Worm (Caenorhabditis elegans): ENCODE data around the gene oac-21.

The oac-21 gene

DNA sequence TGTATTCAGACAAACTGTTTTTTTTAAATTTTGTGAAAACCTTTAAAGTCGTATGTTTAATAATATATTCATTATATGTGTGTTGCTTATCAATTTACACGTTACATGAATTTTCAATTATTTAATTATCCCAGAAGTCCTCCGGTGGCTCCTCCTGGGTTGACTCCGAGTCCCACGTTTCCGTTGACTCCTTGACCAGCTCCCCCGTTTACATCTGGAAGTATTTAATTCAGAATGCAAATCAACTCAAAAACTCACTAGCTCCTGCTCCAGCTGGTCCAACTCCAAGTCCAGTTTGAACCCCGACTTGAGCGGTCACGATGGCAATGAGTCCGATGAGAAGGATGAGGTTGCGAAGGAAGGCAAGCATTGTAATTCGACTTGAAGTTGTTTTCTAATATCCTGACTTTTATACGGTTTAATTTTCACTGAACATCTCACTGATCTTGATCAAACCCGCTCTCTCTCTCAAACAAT, 5.0 kb downstream of the oac-21 start, which contains the start of gene F56D6.8:
TSS of gene F56D6.8 (minus strand) at position 427 of the 477 bp plus-strand sequence.
- TF ChIP-seq ztf-16 (tag; optimal IDR thresholded peaks at IDR 0.05) (no peak), unc-3 (GFP tag; conservative IDR thresholded peaks at IDR 0.05) (no peak), unc-3 (tag; optimal IDR thresholded peaks at IDR 0.05) (no peak), npax-4 (tag; optimal IDR thresholded peaks at IDR 0.05) (no peak), madf-2 (tag; optimal IDR thresholded peaks at IDR 0.05) (no peak), pag-3 (tag; optimal IDR thresholded peaks at IDR 0.05; ENCODE audit: borderline replicate concordance) (no peak), hlh-15 (tag; optimal IDR thresholded peaks at IDR 0.05) (no peak)

DNA sequence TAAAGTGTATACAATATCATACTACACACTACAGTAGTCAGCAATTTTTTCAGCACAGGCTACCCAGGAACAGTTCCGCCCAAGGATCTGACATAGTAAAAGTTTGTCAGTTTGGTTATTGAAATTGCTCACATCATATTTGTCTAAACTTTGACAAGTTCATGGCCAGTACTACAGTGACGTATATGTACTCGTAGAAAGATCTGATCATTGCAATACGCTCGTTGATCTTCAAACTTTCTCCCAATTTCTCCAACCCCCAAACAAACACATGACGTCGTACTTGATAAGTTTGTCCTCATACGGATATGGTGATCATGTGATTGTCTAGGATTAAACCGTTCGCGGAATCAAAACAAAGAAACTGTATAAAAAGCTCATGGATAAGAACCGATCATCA, 5.7 kb downstream of the oac-21 start, which contains the start of gene dct-8:
TSS of gene dct-8 (plus strand) at position 301 of the 400 bp plus-strand sequence.
- no peak for TF ChIP-seq ceh-14 (tag; optimal IDR thresholded peaks at IDR 0.05)
- TF ChIP-seq pros-1 (tag; optimal IDR thresholded peaks at IDR 0.05), result no peak
- no peak for TF ChIP-seq dmd-4 (tag; optimal IDR thresholded peaks at IDR 0.05; ENCODE audit: borderline replicate concordance)
- TF ChIP-seq hlh-15 (tag; optimal IDR thresholded peaks at IDR 0.05), result no peak
- no peak for TF ChIP-seq nfya-1 (tag; optimal IDR thresholded peaks at IDR 0.05)
- TF ChIP-seq ztf-16 (tag; optimal IDR thresholded peaks at IDR 0.05), result no peak
- TF ChIP-seq hlh-6 (tag; optimal IDR thresholded peaks at IDR 0.05), result no peak
- no peak for TF ChIP-seq ceh-24 (tag; optimal IDR thresholded peaks at IDR 0.05)
- no peak for TF ChIP-seq rnt-1 (tag; optimal IDR thresholded peaks at IDR 0.05)
- TF ChIP-seq ttx-3 (tag; optimal IDR thresholded peaks at IDR 0.05), result no peak
- no peak for TF ChIP-seq lim-6 (tag; optimal IDR thresholded peaks at IDR 0.05)
- TF ChIP-seq hlh-30 (tag; optimal IDR thresholded peaks at IDR 0.05; ENCODE audit: insufficient read depth), result no peak
- TF ChIP-seq tbx-7 (tag; optimal IDR thresholded peaks at IDR 0.05), result no peak
- TF ChIP-seq unc-55 (GFP tag; optimal IDR thresholded peaks at IDR 0.05), result no peak
- no peak for TF ChIP-seq ceh-31 (tag; optimal IDR thresholded peaks at IDR 0.05)
- no peak for TF ChIP-seq fkh-10 (GFP tag; optimal IDR thresholded peaks at IDR 0.05)

- no peak for TF ChIP-seq fkh-10 (GFP tag; optimal IDR thresholded peaks at IDR 0.05)
- TF ChIP-seq pqm-1 (tag; optimal IDR thresholded peaks at IDR 0.05), result peak; percentile 82
- TF ChIP-seq hlh-13 (GFP tag; optimal IDR thresholded peaks at IDR 0.05), result no peak
- TF ChIP-seq hlh-15 (tag; optimal IDR thresholded peaks at IDR 0.05), result no peak
- TF ChIP-seq zip-5 (tag; optimal IDR thresholded peaks at IDR 0.05), result peak; percentile 20
- no peak for TF ChIP-seq ceh-48 (tag; optimal IDR thresholded peaks at IDR 0.05)
- peak; percentile 100 for TF ChIP-seq elt-2 (tag; optimal IDR thresholded peaks at IDR 0.05)
- TF ChIP-seq sdc-2 (tag; optimal IDR thresholded peaks at IDR 0.05), result no peak
Measured at ce11 chrIV:3899719-3900554, 10.9 kb downstream of the oac-21 start, which contains the start of gene srz-62. Gene srz-62 (plus strand): TSS chrIV:3900504.

DNA sequence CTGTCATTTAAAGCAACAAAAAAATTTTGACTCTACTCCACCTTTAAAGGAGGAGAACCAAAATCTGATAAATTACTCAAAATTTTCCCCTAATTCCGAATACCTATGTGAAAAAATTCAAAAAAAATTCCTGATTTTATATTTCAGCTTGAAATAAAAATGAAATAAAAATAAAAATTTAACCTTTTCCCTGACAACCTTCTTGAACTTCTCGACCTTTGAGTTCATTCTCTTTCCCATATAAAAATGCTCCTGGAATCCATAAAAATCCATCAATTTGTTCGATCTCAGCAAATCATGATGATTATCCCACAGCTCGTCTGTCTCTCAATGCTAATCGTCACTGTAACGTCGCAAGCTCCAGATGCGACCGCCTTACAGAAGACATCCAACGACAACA, 13.9 kb downstream of the oac-21 start, which contains the start of gene F56D6.6:
TSS of gene F56D6.6 (plus strand) at position 301 of the 400 bp plus-strand sequence.
- TF ChIP-seq pqm-1 (tag; optimal IDR thresholded peaks at IDR 0.05) (no peak), che-1 (tag; optimal IDR thresholded peaks at IDR 0.05) (no peak), ceh-48 (tag; optimal IDR thresholded peaks at IDR 0.05) (no peak), hlh-6 (tag; optimal IDR thresholded peaks at IDR 0.05) (no peak), ama-1 (optimal IDR thresholded peaks at IDR 0.05) (no peak), pag-3 (tag; optimal IDR thresholded peaks at IDR 0.05; ENCODE audit: borderline replicate concordance) (no peak), nhr-11 (tag; optimal IDR thresholded peaks at IDR 0.05) (no peak), unc-86 (tag; optimal IDR thresholded peaks at IDR 0.05) (no peak), ztf-16 (tag; optimal IDR thresholded peaks at IDR 0.05) (no peak), ceh-31 (tag; optimal IDR thresholded peaks at IDR 0.05) (no peak), tbx-7 (tag; optimal IDR thresholded peaks at IDR 0.05) (no peak), fax-1 (tag; optimal IDR thresholded peaks at IDR 0.05) (no peak), ceh-45 (GFP tag; IDR thresholded peaks at IDR 0.05) (no peak)

DNA sequence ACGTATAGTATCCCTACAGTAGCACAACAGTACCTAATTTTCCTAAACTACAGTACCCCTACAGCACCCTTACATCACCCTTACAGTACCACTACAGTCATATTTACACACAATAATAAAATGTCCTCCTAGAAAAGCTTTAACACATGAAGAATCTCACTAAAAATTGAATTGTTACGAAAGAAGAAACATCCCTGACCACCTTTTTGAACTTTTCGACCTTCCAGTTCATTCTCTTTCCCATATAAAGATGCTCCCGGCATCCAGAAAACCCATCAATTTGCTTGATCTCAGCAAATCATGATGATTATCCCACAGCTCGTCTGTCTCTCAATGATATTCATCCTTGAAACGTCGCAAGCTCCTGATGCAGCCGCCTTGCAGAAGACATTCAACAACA, 15.6 kb downstream of the oac-21 start, which contains the start of gene F56D6.21:
TSS of gene F56D6.21 (plus strand) at position 301 of the 400 bp plus-strand sequence.
- TF ChIP-seq K09A11.1 (tag; optimal IDR thresholded peaks at IDR 0.05; ENCODE audit: insufficient read depth) (no peak), ttx-3 (tag; optimal IDR thresholded peaks at IDR 0.05) (no peak), unc-86 (tag; optimal IDR thresholded peaks at IDR 0.05) (no peak), ceh-19 (GFP tag; optimal IDR thresholded peaks at IDR 0.05) (no peak), sox-2 (GFP tag; IDR thresholded peaks at IDR 0.05) (no peak), ceh-24 (tag; optimal IDR thresholded peaks at IDR 0.05) (no peak), pha-2 (tag; optimal IDR thresholded peaks at IDR 0.05) (no peak), hlh-8 (tag; optimal IDR thresholded peaks at IDR 0.05) (no peak), eyg-1 (tag; optimal IDR thresholded peaks at IDR 0.05) (no peak), pha-4 (tag; optimal IDR thresholded peaks at IDR 0.05) (no peak), nfya-1 (tag; optimal IDR thresholded peaks at IDR 0.05) (no peak), C08G9.2 (tag; optimal IDR thresholded peaks at IDR 0.05) (no peak), unc-42 (tag; optimal IDR thresholded peaks at IDR 0.05) (no peak), lim-6 (tag; optimal IDR thresholded peaks at IDR 0.05) (no peak), ets-4 (tag; optimal IDR thresholded peaks at IDR 0.05) (no peak)
